Fruit fly (Drosophila melanogaster): ENCODE results near the gene CG8281.

The CG8281 gene

dm6 chr3L:7953728-7954127, 41.5 kb downstream of the CG8281 start:
- TF ChIP-seq OdsH (GFP tag; optimal IDR thresholded peaks at IDR 0.05) (no peak), CrebA (GFP tag; optimal IDR thresholded peaks at IDR 0.05; ENCODE audit: borderline replicate concordance) (no peak), N (GFP tag; optimal IDR thresholded peaks at IDR 0.05) (no peak), pan (optimal IDR thresholded peaks at IDR 0.05) (no peak), foxo (GFP tag; optimal IDR thresholded peaks at IDR 0.05) (no peak), rgr (GFP tag; optimal IDR thresholded peaks at IDR 0.05) (no peak), jim (GFP tag; optimal IDR thresholded peaks at IDR 0.05) (no peak), Mio (GFP tag; optimal IDR thresholded peaks at IDR 0.05) (no peak), lola (GFP tag; optimal IDR thresholded peaks at IDR 0.05) (no peak), sv (GFP tag; optimal IDR thresholded peaks at IDR 0.05) (no peak), woc (GFP tag; optimal IDR thresholded peaks at IDR 0.05) (no peak), psq (GFP tag; optimal IDR thresholded peaks at IDR 0.05) (no peak)

- TF ChIP-seq tai (GFP tag; optimal IDR thresholded peaks at IDR 0.05) (no peak), rgr (GFP tag; optimal IDR thresholded peaks at IDR 0.05) (no peak), psq (GFP tag; optimal IDR thresholded peaks at IDR 0.05) (no peak), usp (GFP tag; optimal IDR thresholded peaks at IDR 0.05) (no peak), Vsx2 (GFP tag; optimal IDR thresholded peaks at IDR 0.05; ENCODE audit: partially characterized antibody) (no peak), woc (GFP tag; optimal IDR thresholded peaks at IDR 0.05) (no peak), CG32264 (GFP tag; optimal IDR thresholded peaks at IDR 0.05) (no peak), fru (GFP tag; optimal IDR thresholded peaks at IDR 0.05) (no peak), sage (GFP tag; optimal IDR thresholded peaks at IDR 0.05) (no peak), brk (GFP tag; optimal IDR thresholded peaks at IDR 0.05) (no peak), sv (GFP tag; optimal IDR thresholded peaks at IDR 0.05) (no peak), dl (GFP tag; optimal IDR thresholded peaks at IDR 0.05; ENCODE audit: insufficient read depth in 1 of 2, partially characterized antibody in 2 of 2) (no peak), Mio (GFP tag; optimal IDR thresholded peaks at IDR 0.05) (no peak), HLH106 (tag; optimal IDR thresholded peaks at IDR 0.05) (no peak), GATAd (GFP tag; optimal IDR thresholded peaks at IDR 0.05) (no peak), h (GFP tag; optimal IDR thresholded peaks at IDR 0.05) (no peak), Jra (GFP tag; optimal IDR thresholded peaks at IDR 0.05) (no peak), ey (GFP tag; optimal IDR thresholded peaks at IDR 0.05) (no peak), dsf (GFP tag; optimal IDR thresholded peaks at IDR 0.05; ENCODE audit: borderline replicate concordance) (no peak), jim (GFP tag; optimal IDR thresholded peaks at IDR 0.05) (no peak)
These were observed 42.7 kb downstream of the CG8281 start for dm6 chr3L:7954967-7955366.

- TF ChIP-seq rgr (GFP tag; optimal IDR thresholded peaks at IDR 0.05) (no peak), sage (GFP tag; optimal IDR thresholded peaks at IDR 0.05) (no peak), pan (optimal IDR thresholded peaks at IDR 0.05) (no peak)
These were observed 44.5 kb downstream of the CG8281 start for dm6 chr3L:7956718-7957117.

dm6 chr3L:7958083-7958482, 45.8 kb downstream of the CG8281 start:
- no peak for TF ChIP-seq CG32264 (GFP tag; optimal IDR thresholded peaks at IDR 0.05)
- no peak for TF ChIP-seq Hr83 (GFP tag; optimal IDR thresholded peaks at IDR 0.05; ENCODE audit: poor library complexity, severe bottlenecking)
- TF ChIP-seq Vsx2 (GFP tag; optimal IDR thresholded peaks at IDR 0.05; ENCODE audit: partially characterized antibody), result no peak
- TF ChIP-seq jim (GFP tag; optimal IDR thresholded peaks at IDR 0.05), result no peak
- TF ChIP-seq br (GFP tag; optimal IDR thresholded peaks at IDR 0.05), result no peak
- no peak for TF ChIP-seq woc (GFP tag; optimal IDR thresholded peaks at IDR 0.05)
- no peak for TF ChIP-seq dmrt93B (GFP tag; optimal IDR thresholded peaks at IDR 0.05)
- TF ChIP-seq Myc (optimal IDR thresholded peaks at IDR 0.05), result no peak
- no peak for TF ChIP-seq CrebA (GFP tag; optimal IDR thresholded peaks at IDR 0.05; ENCODE audit: borderline replicate concordance)
- no peak for TF ChIP-seq Dif (GFP tag; optimal IDR thresholded peaks at IDR 0.05; ENCODE audit: partially characterized antibody)
- no peak for TF ChIP-seq tai (GFP tag; optimal IDR thresholded peaks at IDR 0.05)
- no peak for TF ChIP-seq Hnf4 (GFP tag; optimal IDR thresholded peaks at IDR 0.05)
- no peak for TF ChIP-seq lola (GFP tag; optimal IDR thresholded peaks at IDR 0.05)
- no peak for TF ChIP-seq dsf (GFP tag; optimal IDR thresholded peaks at IDR 0.05; ENCODE audit: borderline replicate concordance)

- TF ChIP-seq rgr (GFP tag; optimal IDR thresholded peaks at IDR 0.05) (no peak), dmrt93B (GFP tag; optimal IDR thresholded peaks at IDR 0.05) (no peak), Vsx2 (GFP tag; optimal IDR thresholded peaks at IDR 0.05; ENCODE audit: partially characterized antibody) (no peak), psq (GFP tag; optimal IDR thresholded peaks at IDR 0.05) (no peak), jim (GFP tag; optimal IDR thresholded peaks at IDR 0.05) (no peak)
These were observed 46.4 kb downstream of the CG8281 start for dm6 chr3L:7958590-7959180.

Measured in whole organism, wandering third instar larva.